Worm (Caenorhabditis elegans): ENCODE data around the gene K02E2.7.

K02E2.7 gene

DNA sequence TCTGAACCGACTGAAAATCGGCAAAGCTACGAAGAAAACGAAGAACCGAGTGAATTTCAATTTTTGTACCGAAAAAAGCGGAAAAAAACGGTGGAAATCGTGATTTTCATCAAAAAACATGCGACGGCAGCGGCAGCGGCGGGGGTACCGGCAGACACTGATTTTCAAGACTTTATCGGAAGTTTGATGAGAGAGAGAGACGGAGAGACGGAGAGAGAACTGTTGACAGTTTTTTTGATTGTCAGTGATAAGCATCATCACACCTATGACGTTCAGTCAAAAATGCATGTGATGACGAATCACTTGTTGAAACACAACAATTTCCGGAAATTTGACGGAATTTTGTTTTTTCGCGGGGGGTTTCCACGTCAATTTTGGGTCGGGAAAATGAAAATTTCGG lies 26.6 kb upstream of the K02E2.7 start:
- no peak for TF ChIP-seq Y22D7AL.16 (tag; optimal IDR thresholded peaks at IDR 0.05)
- TF ChIP-seq C38D4.7 (GFP tag; optimal IDR thresholded peaks at IDR 0.05) = no peak
- TF ChIP-seq nhr-232 (tag; optimal IDR thresholded peaks at IDR 0.05) = no peak
- TF ChIP-seq hlh-13 (GFP tag; optimal IDR thresholded peaks at IDR 0.05) = no peak
- TF ChIP-seq hlh-8 (tag; optimal IDR thresholded peaks at IDR 0.05) = no peak
- no peak for TF ChIP-seq ama-1 (optimal IDR thresholded peaks at IDR 0.05)
- no peak for TF ChIP-seq eyg-1 (tag; optimal IDR thresholded peaks at IDR 0.05)
- TF ChIP-seq ceh-48 (tag; optimal IDR thresholded peaks at IDR 0.05) = no peak
- no peak for TF ChIP-seq ref-2 (tag; optimal IDR thresholded peaks at IDR 0.05)
- no peak for TF ChIP-seq K09A11.1 (tag; optimal IDR thresholded peaks at IDR 0.05; ENCODE audit: insufficient read depth)
- no peak for TF ChIP-seq che-1 (tag; optimal IDR thresholded peaks at IDR 0.05)
- no peak for TF ChIP-seq lin-11 (tag; optimal IDR thresholded peaks at IDR 0.05)
- no peak for TF ChIP-seq sox-4 (tag; optimal IDR thresholded peaks at IDR 0.05)
- TF ChIP-seq pqm-1 (tag; optimal IDR thresholded peaks at IDR 0.05) = no peak
- TF ChIP-seq ceh-31 (tag; optimal IDR thresholded peaks at IDR 0.05) = no peak
- no peak for TF ChIP-seq nfya-1 (tag; optimal IDR thresholded peaks at IDR 0.05)
- no peak for TF ChIP-seq syd-9 (tag; optimal IDR thresholded peaks at IDR 0.05)

DNA sequence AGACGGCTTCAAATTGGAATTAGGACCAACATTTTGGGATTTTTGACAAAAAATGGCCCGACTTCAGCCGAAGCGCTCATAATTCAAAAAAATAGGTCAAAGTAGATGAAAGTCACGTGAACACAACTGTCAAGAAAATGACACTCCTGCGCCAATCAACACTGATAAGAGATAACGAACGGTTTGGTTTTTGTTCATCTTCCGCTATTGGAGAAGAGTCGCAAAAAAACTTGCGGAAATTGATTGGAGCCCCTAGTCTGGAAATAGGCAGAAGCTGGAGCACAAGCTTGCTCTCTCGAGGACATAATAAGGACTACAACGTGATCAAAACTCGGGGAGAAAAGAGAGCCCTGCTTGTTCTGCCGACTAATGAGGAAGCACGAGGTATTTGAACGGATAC lies 25.4 kb upstream of the K02E2.7 start:
- TF ChIP-seq hlh-30 (tag; optimal IDR thresholded peaks at IDR 0.05; ENCODE audit: insufficient read depth) (peak; percentile 6), ceh-19 (GFP tag; optimal IDR thresholded peaks at IDR 0.05) (no peak), pros-1 (tag; optimal IDR thresholded peaks at IDR 0.05) (no peak)

ce11 chrV:20411659-20412058 lies 24.8 kb upstream of the K02E2.7 start, which contains the start of gene F53H2.3:
TSS of gene F53H2.3 (minus strand) at chrV:20411759.
- no peak for TF ChIP-seq ama-1 (optimal IDR thresholded peaks at IDR 0.05)
- TF ChIP-seq ceh-6 (GFP tag; optimal IDR thresholded peaks at IDR 0.05) = no peak
- TF ChIP-seq ceh-45 (GFP tag; IDR thresholded peaks at IDR 0.05) = no peak

DNA sequence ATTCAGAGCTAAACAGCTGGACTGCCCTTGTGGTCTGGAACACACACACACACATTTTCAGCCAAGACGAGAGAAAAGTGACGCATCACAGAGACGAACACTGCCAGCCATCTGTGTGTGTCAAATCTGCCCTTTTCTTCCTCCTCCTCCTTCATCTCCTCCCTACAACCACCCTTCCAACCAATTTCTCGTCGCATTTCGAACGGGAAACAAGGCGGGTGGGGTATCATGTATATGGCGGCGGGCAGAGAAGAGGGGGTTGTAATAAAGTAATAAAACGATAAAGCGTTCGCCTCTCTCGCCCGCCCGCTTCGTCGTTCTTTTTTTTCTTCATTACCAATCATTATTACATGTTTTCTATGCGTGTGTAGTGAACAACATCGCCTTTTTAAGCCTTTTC lies 23.4 kb upstream of the K02E2.7 start:
- TF ChIP-seq sox-4 (tag; optimal IDR thresholded peaks at IDR 0.05) (peak; percentile 14), pax-1 (tag; optimal IDR thresholded peaks at IDR 0.05) (no peak), unc-55 (GFP tag; optimal IDR thresholded peaks at IDR 0.05) (peak; percentile 41), pha-2 (tag; optimal IDR thresholded peaks at IDR 0.05) (peak; percentile 49)

DNA sequence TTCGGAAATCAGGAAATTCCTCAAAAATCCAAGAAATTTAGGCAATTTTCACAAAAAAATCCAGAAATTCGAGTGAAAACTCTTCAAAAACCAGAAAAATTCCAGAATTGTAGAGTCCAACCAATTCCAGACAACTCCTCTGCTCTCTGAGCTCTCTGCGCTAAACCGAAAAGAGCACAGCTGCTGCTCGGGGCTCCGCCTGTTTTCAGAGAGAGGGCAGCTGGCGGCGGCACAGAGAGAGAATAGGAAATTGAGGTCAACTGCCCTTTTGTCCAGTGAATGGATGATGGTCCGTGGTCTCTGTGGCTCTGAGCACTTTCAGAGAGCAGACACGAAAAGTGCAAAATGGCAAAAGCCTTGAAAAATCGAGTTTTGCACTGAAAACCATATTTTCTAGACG lies 22.2 kb upstream of the K02E2.7 start:
- TF ChIP-seq dmd-4 (tag; optimal IDR thresholded peaks at IDR 0.05; ENCODE audit: borderline replicate concordance) (no peak), syd-9 (tag; optimal IDR thresholded peaks at IDR 0.05) (no peak), lin-11 (tag; optimal IDR thresholded peaks at IDR 0.05) (no peak), Y22D7AL.16 (tag; optimal IDR thresholded peaks at IDR 0.05) (no peak), ztf-16 (tag; optimal IDR thresholded peaks at IDR 0.05) (no peak), unc-42 (tag; optimal IDR thresholded peaks at IDR 0.05) (no peak)

ce11 chrV:20406817-20407216 lies 20.0 kb upstream of the K02E2.7 start:
- TF ChIP-seq fkh-10 (GFP tag; optimal IDR thresholded peaks at IDR 0.05) = no peak
- no peak for TF ChIP-seq ceh-48 (tag; optimal IDR thresholded peaks at IDR 0.05)
- no peak for TF ChIP-seq madf-2 (tag; optimal IDR thresholded peaks at IDR 0.05)
- TF ChIP-seq syd-9 (tag; optimal IDR thresholded peaks at IDR 0.05) = no peak
- TF ChIP-seq ceh-30 (tag; optimal IDR thresholded peaks at IDR 0.05) = no peak
- no peak for TF ChIP-seq dmd-4 (tag; optimal IDR thresholded peaks at IDR 0.05; ENCODE audit: borderline replicate concordance)
- no peak for TF ChIP-seq ceh-18 (tag; optimal IDR thresholded peaks at IDR 0.05)
- TF ChIP-seq pat-9 (tag; optimal IDR thresholded peaks at IDR 0.05) = no peak
- TF ChIP-seq ceh-2 (tag; optimal IDR thresholded peaks at IDR 0.05) = no peak
- TF ChIP-seq nhr-11 (tag; optimal IDR thresholded peaks at IDR 0.05) = no peak
- TF ChIP-seq ets-4 (tag; optimal IDR thresholded peaks at IDR 0.05) = no peak
- no peak for TF ChIP-seq Y22D7AL.16 (tag; optimal IDR thresholded peaks at IDR 0.05)
- no peak for TF ChIP-seq hlh-15 (tag; optimal IDR thresholded peaks at IDR 0.05)
- TF ChIP-seq npax-4 (tag; optimal IDR thresholded peaks at IDR 0.05) = no peak
- no peak for TF ChIP-seq sox-2 (GFP tag; IDR thresholded peaks at IDR 0.05)
- TF ChIP-seq ceh-6 (GFP tag; optimal IDR thresholded peaks at IDR 0.05) = no peak
- no peak for TF ChIP-seq pha-4 (tag; optimal IDR thresholded peaks at IDR 0.05)
- no peak for TF ChIP-seq ama-1 (optimal IDR thresholded peaks at IDR 0.05)
- TF ChIP-seq lim-6 (tag; optimal IDR thresholded peaks at IDR 0.05) = no peak
- TF ChIP-seq ceh-14 (tag; optimal IDR thresholded peaks at IDR 0.05) = no peak

Data from whole organism, late embryonic.